Fruit fly (Drosophila melanogaster) whole organism: ENCODE results near the gene Tbcd.
A peak's percentile ranks its signal among the peaks of the same experiment; 100 is the strongest.

Experiments used
- EcR ChIP-seq, 2 experiments: fragments of >200 bp; optimal IDR thresholded peaks; 2 replicates each; lab custom pipeline; 2017; ENCODE audit warnings: missing biosample characterization in 2 of 2, missing genetic modification characterization in 2 of 2, missing genetic modification reagents in 2 of 2
- psq ChIP-seq: fragments of >200 bp; optimal IDR thresholded peaks from 2 replicates; lab custom pipeline; 2017

Tbcd gene

dm6 chr2L:2201107-2201561 lies 53.8 kb downstream of the Tbcd start:
- no peak for TF ChIP-seq psq (lab: Kevin White, UChicago)
- peak in 1 of 2 experiments; percentile 82 for TF ChIP-seq EcR (GFP tag; optimal IDR thresholded peaks at IDR 0.05; lab: Kevin White, UChicago)
